Fruit fly (Drosophila melanogaster): Measurements from ENCODE around the gene CG33270.

The CG33270 gene

DNA sequence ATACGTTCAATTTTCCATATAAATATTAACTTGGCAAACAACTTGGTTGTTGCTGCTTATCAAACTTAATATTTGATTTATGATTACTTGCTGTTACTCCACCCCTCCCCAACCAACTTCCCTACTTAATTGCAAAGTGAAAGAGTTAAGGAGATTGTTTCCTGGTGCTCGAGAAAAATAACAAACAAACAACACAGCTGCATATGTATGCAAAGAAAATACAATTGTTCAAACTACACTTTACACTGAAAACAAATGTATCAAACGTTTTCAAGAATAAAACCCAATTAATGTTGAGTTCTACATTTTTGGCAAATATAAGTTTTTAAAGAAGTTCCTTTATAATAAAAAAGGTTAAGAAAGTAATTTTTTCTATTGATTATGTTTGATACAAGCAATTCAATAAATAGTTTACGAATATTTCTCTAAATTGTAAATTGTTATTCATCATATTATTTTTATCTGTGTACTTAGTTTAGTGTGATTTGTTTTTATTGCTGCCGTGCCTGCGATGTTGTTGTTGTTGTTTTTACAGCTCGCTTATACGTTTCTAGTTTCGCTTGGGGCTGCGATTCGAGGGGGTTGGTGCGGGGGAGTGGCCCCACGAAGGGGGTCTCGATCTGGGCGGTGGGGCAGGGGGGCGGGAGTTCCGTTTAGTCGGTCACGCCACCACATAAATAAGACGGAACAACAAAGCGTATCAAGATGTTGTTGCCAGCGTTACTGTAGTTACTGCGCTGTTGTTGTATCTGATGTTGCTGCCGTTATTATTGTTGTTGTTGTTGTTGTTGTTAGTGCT is 22.6 kb downstream of the CG33270 start (continued):
- TF ChIP-seq slp2 (GFP tag; optimal IDR thresholded peaks at IDR 0.05): peak; percentile 25
- no peak for TF ChIP-seq CG9609 (GFP tag; optimal IDR thresholded peaks at IDR 0.05)
- peak; percentile 62; the same call in 1 of the 2 replicates for TF ChIP-seq ranshi (GFP tag; IDR thresholded peaks at IDR 0.05)
- peak; percentile 66 for TF ChIP-seq lmd (GFP tag; IDR thresholded peaks at IDR 0.05)
- peak; percentile 38 for TF ChIP-seq pnt (GFP tag; optimal IDR thresholded peaks at IDR 0.05)
- TF ChIP-seq CG10267 (tag; optimal IDR thresholded peaks at IDR 0.05): peak; percentile 79
- no peak for TF ChIP-seq vfl (GFP tag; optimal IDR thresholded peaks at IDR 0.05)
- TF ChIP-seq Deaf1 (tag; optimal IDR thresholded peaks at IDR 0.05): peak; percentile 66
- no peak for TF ChIP-seq repo (GFP tag; optimal IDR thresholded peaks at IDR 0.05)
- peak; percentile 87 for TF ChIP-seq CG12391 (tag; optimal IDR thresholded peaks at IDR 0.05)
- TF ChIP-seq NFAT (GFP tag; IDR thresholded peaks at IDR 0.05): no peak
- TF ChIP-seq dm (GFP tag; optimal IDR thresholded peaks at IDR 0.05): peak; percentile 31
- TF ChIP-seq CG8765 (GFP tag; IDR thresholded peaks at IDR 0.05): no peak
- TF ChIP-seq br (optimal IDR thresholded peaks at IDR 0.05): no peak
- TF ChIP-seq CG10209 (GFP tag; optimal IDR thresholded peaks at IDR 0.05): peak; percentile 79
- TF ChIP-seq pho (GFP tag; optimal IDR thresholded peaks at IDR 0.05): peak; percentile 55
- peak; percentile 18 for TF ChIP-seq CG12071 (GFP tag; optimal IDR thresholded peaks at IDR 0.05)
- peak; percentile 54 for TF ChIP-seq caup (GFP tag; optimal IDR thresholded peaks at IDR 0.05; ENCODE audit: severe bottlenecking)
- no peak for TF ChIP-seq Doc3 (GFP tag; IDR thresholded peaks at IDR 0.05; ENCODE audit: partially characterized antibody)
- TF ChIP-seq dpn (GFP tag; optimal IDR thresholded peaks at IDR 0.05): peak; percentile 44 to 59
- TF ChIP-seq HLH54F (GFP tag; optimal IDR thresholded peaks at IDR 0.05): no peak
- TF ChIP-seq CG4617 (GFP tag; optimal IDR thresholded peaks at IDR 0.05; ENCODE audit: borderline replicate concordance): peak; percentile 19
- TF ChIP-seq CG12769 (tag; optimal IDR thresholded peaks at IDR 0.05): peak; percentile 61
- peak; percentile 57 for TF ChIP-seq zen (tag; optimal IDR thresholded peaks at IDR 0.05)
- TF ChIP-seq jing (GFP tag; optimal IDR thresholded peaks at IDR 0.05): no peak
- no peak for TF ChIP-seq CG3995 (GFP tag; optimal IDR thresholded peaks at IDR 0.05)
- no peak; the same call in 1 of the 3 replicates for TF ChIP-seq croc (GFP tag; conservative IDR thresholded peaks at IDR 0.05)
- TF ChIP-seq slbo (GFP tag; IDR thresholded peaks at IDR 0.05): peak; percentile 72
- peak; percentile 64 for TF ChIP-seq Nf-YB (GFP tag; optimal IDR thresholded peaks at IDR 0.05)
- peak in 1 of 2 experiments; percentile 77 for TF ChIP-seq Dfd (GFP tag; optimal IDR thresholded peaks at IDR 0.05)
- peak; percentile 53; the same call in 1 of the 2 replicates for TF ChIP-seq ssp (GFP tag; IDR thresholded peaks at IDR 0.05)
- peak; percentile 54 for TF ChIP-seq CG9817 (tag; optimal IDR thresholded peaks at IDR 0.05)
- peak; percentile 67 for TF ChIP-seq tio (GFP tag; optimal IDR thresholded peaks at IDR 0.05)
- TF ChIP-seq Sry-δ (GFP tag; optimal IDR thresholded peaks at IDR 0.05): peak; percentile 18
- TF ChIP-seq Pdp1 (GFP tag; optimal IDR thresholded peaks at IDR 0.05): peak in 1 of 2 experiments; percentile 59
- peak; percentile 69 for TF ChIP-seq CG33557 (GFP tag; optimal IDR thresholded peaks at IDR 0.05)
- peak; percentile 33; the same call in 1 of the 3 replicates for TF ChIP-seq zfh1 (GFP tag; IDR thresholded peaks at IDR 0.05)
- TF ChIP-seq sd (tag; optimal IDR thresholded peaks at IDR 0.05): peak; percentile 45
- TF ChIP-seq CG14441 (GFP tag; IDR thresholded peaks at IDR 0.05): no peak
- TF ChIP-seq corto (GFP tag; optimal IDR thresholded peaks at IDR 0.05): no peak
- TF ChIP-seq zf30C (GFP tag; optimal IDR thresholded peaks at IDR 0.05): peak; percentile 65
- TF ChIP-seq CG6854 (GFP tag; optimal IDR thresholded peaks at IDR 0.05): peak; percentile 49
- TF ChIP-seq sisA (GFP tag; IDR thresholded peaks at IDR 0.05): peak; percentile 16; the same call in 1 of the 2 replicates
- peak; percentile 45 for TF ChIP-seq CG18476 (GFP tag; optimal IDR thresholded peaks at IDR 0.05)
- no peak for TF ChIP-seq Kr (GFP tag; optimal IDR thresholded peaks at IDR 0.05)
- TF ChIP-seq Ada2b (GFP tag; IDR thresholded peaks at IDR 0.05): peak; percentile 52; the same call in 1 of the 2 replicates
- peak; percentile 29; the same call in 1 of the 2 replicates for TF ChIP-seq CG9215 (GFP tag; IDR thresholded peaks at IDR 0.05)
- TF ChIP-seq hkb (optimal IDR thresholded peaks at IDR 0.05): no peak
- 0 out of 2 replicates have a peak, but pooled peaks have one; percentile 28 for TF ChIP-seq hkb (GFP tag; IDR thresholded peaks at IDR 0.05)

Measured in whole organism, embryonic.